Worm (Caenorhabditis elegans) whole organism, young adult: ENCODE data around the gene tsp-12.

Experiments used
- B0035.1 ChIP-seq: sonication (generic microtip); optimal IDR thresholded peaks from 2 replicates; lab custom pipeline; 2016; ENCODE audit warnings: missing genetic modification characterization, mild to moderate bottlenecking, missing compliant biosample characterization, missing genotype, missing genetic modification reagents
- C17E4.6 ChIP-seq: fragments of 200-800 bp; sonication (Bioruptor generic); IDR thresholded peaks from 2 replicates; pipeline ENCODE4 v1.3.6; 2022; ENCODE audit warnings: missing genetic modification reagents, missing genetic modification characterization, missing compliant biosample characterization
- F23B12.7 ChIP-seq: sonication (generic microtip); optimal IDR thresholded peaks from 2 replicates; lab custom pipeline; 2017; ENCODE audit warnings: missing genetic modification characterization, mild to moderate bottlenecking, missing compliant biosample characterization, antibody characterized with exemption, moderate library complexity; ENCODE audit not compliant: insufficient read depth
- ama-1 ChIP-seq, 3 experiments: fragments of 150-350 bp in 1 of 3; sonication (generic microtip) in 2 of 3; optimal IDR thresholded peaks; 2 replicates each; lab custom pipeline; 2014 to 2018; ENCODE audit warnings: missing biosample characterization in 2 of 3, missing genetic modification characterization in 2 of 3, missing genetic modification reagents in 2 of 3
- efl-1 ChIP-seq: fragments of 150-350 bp; optimal IDR thresholded peaks from 2 replicates; lab custom pipeline; 2014; ENCODE audit warnings: missing biosample characterization, missing genetic modification reagents, missing genetic modification characterization
- ekl-4 ChIP-seq: fragments of 200-800 bp; sonication (Bioruptor generic); IDR thresholded peaks from 2 replicates; pipeline ENCODE4 v1.3.6; 2022; ENCODE audit warnings: missing genetic modification reagents, missing genetic modification characterization, missing compliant biosample characterization
- madf-3 ChIP-seq: fragments of 200-800 bp; sonication (Bioruptor generic); IDR thresholded peaks from 2 replicates; pipeline ENCODE4 v1.3.6; 2022; ENCODE audit warnings: missing genetic modification reagents, missing genetic modification characterization, missing compliant biosample characterization
- snpc-1.3 ChIP-seq: sonication (generic microtip); optimal IDR thresholded peaks from 2 replicates; lab custom pipeline; 2017; ENCODE audit warnings: missing genetic modification characterization, mild to moderate bottlenecking, missing compliant biosample characterization, antibody characterized with exemption, moderate library complexity, missing genotype, missing genetic modification reagents; ENCODE audit not compliant: insufficient read depth
- snpc-3.4 ChIP-seq: sonication (generic microtip); optimal IDR thresholded peaks from 2 replicates; lab custom pipeline; 2017; ENCODE audit warnings: missing genetic modification characterization, mild to moderate bottlenecking, missing compliant biosample characterization, antibody characterized with exemption, moderate library complexity, missing genotype, missing genetic modification reagents
- ztf-22 ChIP-seq: fragments of 200-800 bp; sonication (Bioruptor generic); optimal IDR thresholded peaks from 2 replicates; lab custom pipeline; 2018; ENCODE audit warnings: mild to moderate bottlenecking, missing genetic modification characterization, moderate library complexity, missing compliant biosample characterization

- TF ChIP-seq ekl-4 (GFP tag; lab: Robert Waterston, UW) (no peak), madf-3 (no peak), snpc-3.4 (tag; lab: Kevin White, UChicago) (no peak), ama-1 (optimal IDR thresholded peaks at IDR 0.05; lab: Kevin White, UChicago) (no peak), ama-1 (GFP tag; optimal IDR thresholded peaks at IDR 0.05; lab: Kevin White, UChicago) (no peak), B0035.1 (tag; lab: Kevin White, UChicago) (no peak), F23B12.7 (no peak), snpc-1.3 (tag; lab: Kevin White, UChicago) (no peak), efl-1 (no peak), C17E4.6 (GFP tag; lab: Robert Waterston, UW) (no peak), ztf-22 (no peak)
These were observed 37.8 kb downstream of the tsp-12 start, which contains the start of gene nsph-3.2 for ce11 chrIV:10112570-10112969.
